Worm (Caenorhabditis elegans): ENCODE data around the gene nhr-288.
A peak's percentile ranks its signal among the peaks of the same experiment; 100 is the strongest.

Gene nhr-288

ce11 chrV:18374194-18374593 lies 8.3 kb downstream of the nhr-288 start, which contains the start of gene Y51A2B.2:
Y51A2B.2 (plus strand) TSS chrV:18374494.
- TF ChIP-seq nfya-1 (tag; optimal IDR thresholded peaks at IDR 0.05; ENCODE audit: borderline replicate concordance, insufficient read depth) (no peak), efl-1 (GFP tag; optimal IDR thresholded peaks at IDR 0.05) (no peak), rcor-1 (GFP tag; IDR thresholded peaks at IDR 0.05) (no peak), let-607 (tag; optimal IDR thresholded peaks at IDR 0.05) (no peak), ztf-26 (tag; optimal IDR thresholded peaks at IDR 0.05) (no peak), Y53G8AR.9 (GFP tag; conservative IDR thresholded peaks at IDR 0.05) (no peak), hlh-26 (GFP tag; conservative IDR thresholded peaks at IDR 0.05) (no peak), ceh-58 (GFP tag; IDR thresholded peaks at IDR 0.05) (no peak), cebp-1 (GFP tag; IDR thresholded peaks at IDR 0.05) (no peak), cebp-1 (tag; optimal IDR thresholded peaks at IDR 0.05) (no peak), F57A8.1 (GFP tag; optimal IDR thresholded peaks at IDR 0.05) (no peak), ceh-100 (GFP tag; IDR thresholded peaks at IDR 0.05) (no peak), dpl-1 (GFP tag; optimal IDR thresholded peaks at IDR 0.05) (no peak), akir-1 (GFP tag; optimal IDR thresholded peaks at IDR 0.05) (no peak), ceh-27 (GFP tag; optimal IDR thresholded peaks at IDR 0.05) (no peak), ceh-79 (tag; optimal IDR thresholded peaks at IDR 0.05) (no peak), snpc-1.3 (tag; optimal IDR thresholded peaks at IDR 0.05; ENCODE audit: insufficient read depth) (no peak), let-526 (GFP tag; IDR thresholded peaks at IDR 0.05) (no peak), mel-28 (tag; optimal IDR thresholded peaks at IDR 0.05; ENCODE audit: borderline replicate concordance) (no peak)

ce11 chrV:18371579-18371978 lies 10.9 kb downstream of the nhr-288 start, which contains the start of gene C08E8.4:
C08E8.4 (plus strand) TSS chrV:18371846.
- peak; percentile 89 for TF ChIP-seq cebp-1 (GFP tag; IDR thresholded peaks at IDR 0.05)
- peak; percentile 97 for TF ChIP-seq cebp-1 (tag; optimal IDR thresholded peaks at IDR 0.05)
- no peak for TF ChIP-seq K11D2.4 (GFP tag; IDR thresholded peaks at IDR 0.05)

DNA sequence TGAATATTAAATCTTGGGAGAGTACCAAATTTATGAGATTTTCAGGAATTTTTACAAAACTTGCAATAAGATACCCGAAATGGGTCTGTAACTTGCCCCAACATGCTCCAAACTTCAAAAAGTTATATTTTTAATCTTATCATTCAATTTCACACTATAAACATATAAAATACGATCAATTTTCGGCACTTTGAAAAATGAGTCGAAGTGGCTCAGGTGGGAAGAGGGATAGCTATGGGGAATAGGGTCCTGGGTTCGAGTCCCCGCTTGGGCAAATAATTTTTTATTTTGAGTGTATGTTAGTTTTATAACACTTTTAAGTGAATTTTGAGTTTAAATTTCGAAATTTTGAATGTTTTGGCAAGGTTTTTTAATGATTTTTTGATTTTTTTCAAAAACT lies 11.5 kb downstream of the nhr-288 start:
- TF ChIP-seq rcor-1 (GFP tag; IDR thresholded peaks at IDR 0.05): no peak
- TF ChIP-seq nhr-120 (GFP tag; IDR thresholded peaks at IDR 0.05): no peak
- TF ChIP-seq tbp1 (GFP tag; optimal IDR thresholded peaks at IDR 0.05): peak; percentile 75
- peak; percentile 30 for TF ChIP-seq B0261.1 (tag; optimal IDR thresholded peaks at IDR 0.05)
- no peak for TF ChIP-seq nhr-90 (tag; optimal IDR thresholded peaks at IDR 0.05)
- TF ChIP-seq rpc-1 (optimal IDR thresholded peaks at IDR 0.05): peak; percentile 43
- peak; percentile 57 for TF ChIP-seq rpc-1 (tag; optimal IDR thresholded peaks at IDR 0.05)
- TF ChIP-seq egl-44 (GFP tag; IDR thresholded peaks at IDR 0.05): no peak
- TF ChIP-seq F57A8.1 (GFP tag; optimal IDR thresholded peaks at IDR 0.05): no peak
- no peak for TF ChIP-seq tbx-9 (tag; optimal IDR thresholded peaks at IDR 0.05; ENCODE audit: borderline replicate concordance)

- TF ChIP-seq madf-6 (GFP tag; IDR thresholded peaks at IDR 0.05) (no peak), sea-2 (GFP tag; IDR thresholded peaks at IDR 0.05) (no peak), tlf-1 (GFP tag; optimal IDR thresholded peaks at IDR 0.05) (no peak), him-1 (tag; optimal IDR thresholded peaks at IDR 0.05) (no peak), F33H1.4 (GFP tag; IDR thresholded peaks at IDR 0.05) (no peak), let-607 (tag; optimal IDR thresholded peaks at IDR 0.05) (no peak), F55B11.4 (tag; optimal IDR thresholded peaks at IDR 0.05; ENCODE audit: borderline replicate concordance, insufficient read depth) (no peak), chd-7 (tag; optimal IDR thresholded peaks at IDR 0.05) (no peak), F22D6.2 (tag; optimal IDR thresholded peaks at IDR 0.05) (no peak), Y79H2A.3 (GFP tag; conservative IDR thresholded peaks at IDR 0.05) (no peak), rec-8 (tag; optimal IDR thresholded peaks at IDR 0.05) (no peak), attf-3 (GFP tag; conservative IDR thresholded peaks at IDR 0.05) (no peak), dpl-1 (GFP tag; optimal IDR thresholded peaks at IDR 0.05) (no peak), egrh-3 (GFP tag; IDR thresholded peaks at IDR 0.05) (no peak), unc-62 (GFP tag; optimal IDR thresholded peaks at IDR 0.05) (no peak), cebp-1 (GFP tag; IDR thresholded peaks at IDR 0.05) (no peak), cebp-1 (tag; optimal IDR thresholded peaks at IDR 0.05) (no peak), ZK185.1 (tag; optimal IDR thresholded peaks at IDR 0.05; ENCODE audit: poor library complexity, severe bottlenecking) (no peak), ceh-40 (GFP tag; IDR thresholded peaks at IDR 0.05) (no peak), F52B5.7 (tag; optimal IDR thresholded peaks at IDR 0.05) (no peak)
Measured at ce11 chrV:18368322-18368721, 14.2 kb downstream of the nhr-288 start, which contains the start of gene C08E8.6. C08E8.6 (minus strand) TSS chrV:18368422.

All from whole organism, young adult.